Fruit fly (Drosophila melanogaster): ENCODE data around the gene Ets21C.

Gene Ets21C

dm6 chr2L:540572-541210, 12.0 kb downstream of the Ets21C start (continued):
- no peak for TF ChIP-seq peb (GFP tag; IDR thresholded peaks at IDR 0.05)
- peak; percentile 8 for TF ChIP-seq caup (GFP tag; optimal IDR thresholded peaks at IDR 0.05; ENCODE audit: severe bottlenecking)
- TF ChIP-seq Ets65A (GFP tag) = peak; percentile 62
- TF ChIP-seq CG10462 (GFP tag; optimal IDR thresholded peaks at IDR 0.05) = peak; percentile 95
- no peak for TF ChIP-seq Dfd (GFP tag; optimal IDR thresholded peaks at IDR 0.05)
- no peak for TF ChIP-seq wdn (GFP tag; IDR thresholded peaks at IDR 0.05)
- TF ChIP-seq ab (GFP tag; optimal IDR thresholded peaks at IDR 0.05) = no peak
- TF ChIP-seq pros (GFP tag; optimal IDR thresholded peaks at IDR 0.05) = peak; percentile 93
- TF ChIP-seq run (tag; optimal IDR thresholded peaks at IDR 0.05) = peak; percentile 45
- no peak for TF ChIP-seq CG8388 (GFP tag; optimal IDR thresholded peaks at IDR 0.05)
- no peak for TF ChIP-seq CG16779 (GFP tag; IDR thresholded peaks at IDR 0.05)
- no peak for TF ChIP-seq grau (tag; optimal IDR thresholded peaks at IDR 0.05)
- TF ChIP-seq CG6689 (GFP tag; IDR thresholded peaks at IDR 0.05) = no peak
- TF ChIP-seq CG6175 (GFP tag; IDR thresholded peaks at IDR 0.05) = no peak
- peak; percentile 79 for TF ChIP-seq CG34224 (GFP tag; IDR thresholded peaks at IDR 0.05; ENCODE audit: partially characterized antibody)
- no peak for TF ChIP-seq ERR (GFP tag; optimal IDR thresholded peaks at IDR 0.05)
- TF ChIP-seq Chrac-16 (GFP tag; optimal IDR thresholded peaks at IDR 0.05) = no peak
- no peak for TF ChIP-seq CG8089 (GFP tag; optimal IDR thresholded peaks at IDR 0.05)
- TF ChIP-seq CG17912 (GFP tag; optimal IDR thresholded peaks at IDR 0.05) = peak; percentile 77
- TF ChIP-seq CG2120 (GFP tag; optimal IDR thresholded peaks at IDR 0.05) = no peak
- no peak for TF ChIP-seq emc (GFP tag; optimal IDR thresholded peaks at IDR 0.05)
- no peak for TF ChIP-seq BtbVII (GFP tag; optimal IDR thresholded peaks at IDR 0.05)
- no peak for TF ChIP-seq Ravus (GFP tag; IDR thresholded peaks at IDR 0.05)
- no peak for TF ChIP-seq CG13775 (GFP tag; optimal IDR thresholded peaks at IDR 0.05)
- TF ChIP-seq CG14860 (GFP tag; IDR thresholded peaks at IDR 0.05; ENCODE audit: partially characterized antibody) = peak; percentile 62; the same call in 2 of the 3 replicates
- peak; percentile 28 for TF ChIP-seq Abd-B (GFP tag; optimal IDR thresholded peaks at IDR 0.05)
- 0 out of 2 replicates have a peak, but pooled peaks have one; percentile 21 for TF ChIP-seq sob (GFP tag; IDR thresholded peaks at IDR 0.05)
- no peak for TF ChIP-seq nau (GFP tag; optimal IDR thresholded peaks at IDR 0.05)
- TF ChIP-seq CG2889 (GFP tag; IDR thresholded peaks at IDR 0.05) = no peak
- TF ChIP-seq hbn (GFP tag; IDR thresholded peaks at IDR 0.05; ENCODE audit: partially characterized antibody) = peak; percentile 54
- TF ChIP-seq ham (GFP tag; IDR thresholded peaks at IDR 0.05) = no peak
- peak; percentile 6 for TF ChIP-seq Fer1 (GFP tag; optimal IDR thresholded peaks at IDR 0.05)
- TF ChIP-seq Gsc (GFP tag; IDR thresholded peaks at IDR 0.05) = no peak
- TF ChIP-seq CG7271 (tag; optimal IDR thresholded peaks at IDR 0.05) = no peak
- TF ChIP-seq GATAe (GFP tag; conservative IDR thresholded peaks at IDR 0.05) = no peak
- TF ChIP-seq ken (GFP tag; IDR thresholded peaks at IDR 0.05) = no peak
- TF ChIP-seq ATbp (GFP tag; optimal IDR thresholded peaks at IDR 0.05) = no peak
- TF ChIP-seq Neu2 (GFP tag; optimal IDR thresholded peaks at IDR 0.05; ENCODE audit: borderline replicate concordance) = no peak
- no peak for TF ChIP-seq Lim3 (GFP tag; IDR thresholded peaks at IDR 0.05)
- peak; percentile 94 for TF ChIP-seq Hmr (GFP tag; optimal IDR thresholded peaks at IDR 0.05)
- no peak for TF ChIP-seq klu (GFP tag; IDR thresholded peaks at IDR 0.05)
- TF ChIP-seq stwl (tag; optimal IDR thresholded peaks at IDR 0.05) = peak; percentile 70
- no peak for TF ChIP-seq psq (GFP tag; optimal IDR thresholded peaks at IDR 0.05)
- TF ChIP-seq bbx (GFP tag; IDR thresholded peaks at IDR 0.05; ENCODE audit: partially characterized antibody) = peak; percentile 75
- TF ChIP-seq salm (tag; optimal IDR thresholded peaks at IDR 0.05) = peak; percentile 46
- no peak for TF ChIP-seq CG4617 (GFP tag; optimal IDR thresholded peaks at IDR 0.05; ENCODE audit: borderline replicate concordance)
- no peak for TF ChIP-seq Ssrp (tag; optimal IDR thresholded peaks at IDR 0.05)
- TF ChIP-seq Trl (optimal IDR thresholded peaks at IDR 0.05) = peak in 1 of 2 experiments; percentile 4
- TF ChIP-seq Trl (GFP tag; optimal IDR thresholded peaks at IDR 0.05) = no peak
- TF ChIP-seq CG12155 (GFP tag; optimal IDR thresholded peaks at IDR 0.05) = no peak
- TF ChIP-seq CG18476 (GFP tag; optimal IDR thresholded peaks at IDR 0.05) = no peak

Data from whole organism, embryonic.